Worm (Caenorhabditis elegans) whole organism, young adult: Measurements from ENCODE around the gene C36B7.3.
A peak's percentile ranks its signal among the peaks of the same experiment; 100 is the strongest.

ENCODE experiments used
- F23B12.7 ChIP-seq: sonication (generic microtip); optimal IDR thresholded peaks from 2 replicates; lab custom pipeline; 2017; ENCODE audit warnings: missing genetic modification characterization, mild to moderate bottlenecking, missing compliant biosample characterization, antibody characterized with exemption, moderate library complexity; ENCODE audit not compliant: insufficient read depth
- F33H1.4 ChIP-seq: fragments of 200-800 bp; sonication (Bioruptor generic); IDR thresholded peaks from 2 replicates; pipeline ENCODE4 v1.3.6; 2022; ENCODE audit warnings: missing genetic modification reagents, missing genetic modification characterization, missing compliant biosample characterization
- K12H6.12 ChIP-seq: fragments of 200-800 bp; sonication (Bioruptor generic); optimal IDR thresholded peaks from 2 replicates; lab custom pipeline; 2018; ENCODE audit warnings: mild to moderate bottlenecking, missing genetic modification characterization, missing compliant biosample characterization
- Y56A3A.18 ChIP-seq: fragments of 200-800 bp; sonication (Bioruptor generic); IDR thresholded peaks from 2 replicates; pipeline ENCODE4 v1.3.6; 2022; ENCODE audit warnings: missing genetic modification reagents, missing genetic modification characterization, missing compliant biosample characterization
- Y67H2A.10 ChIP-seq: fragments of 200-800 bp; sonication (Bioruptor generic); conservative IDR thresholded peaks from 2 replicates; pipeline ENCODE4 v1.3.6; 2022; ENCODE audit warnings: missing genetic modification reagents, missing genetic modification characterization, missing compliant biosample characterization
- Y79H2A.3 ChIP-seq: fragments of 200-800 bp; sonication (Bioruptor generic); conservative IDR thresholded peaks from 2 replicates; pipeline ENCODE4 v1.3.6; 2022; ENCODE audit warnings: missing genetic modification reagents, missing genetic modification characterization, missing compliant biosample characterization
- Y95B8A.8 ChIP-seq: fragments of 200-800 bp; sonication (Bioruptor generic); IDR thresholded peaks from 2 replicates; pipeline ENCODE4 v1.3.6; 2022; ENCODE audit warnings: missing genetic modification reagents, missing genetic modification characterization, missing compliant biosample characterization
- ZK185.1 ChIP-seq: sonication (generic microtip); optimal IDR thresholded peaks from 2 replicates; lab custom pipeline; 2016; ENCODE audit warnings: mild to moderate bottlenecking, missing genetic modification characterization, missing compliant biosample characterization; ENCODE audit not compliant: poor library complexity, severe bottlenecking
- akir-1 ChIP-seq: fragments of 200-800 bp; sonication (Bioruptor generic); optimal IDR thresholded peaks from 2 replicates; lab custom pipeline; 2018; ENCODE audit warnings: mild to moderate bottlenecking, missing genetic modification characterization, moderate library complexity, missing compliant biosample characterization
- atf-7 ChIP-seq: sonication (generic microtip); optimal IDR thresholded peaks from 2 replicates; lab custom pipeline; 2017; ENCODE audit warnings: mild to moderate bottlenecking, missing genetic modification characterization, missing compliant biosample characterization
- attf-5 ChIP-seq: fragments of 200-800 bp; sonication (Bioruptor generic); optimal IDR thresholded peaks from 2 replicates; lab custom pipeline; 2018; ENCODE audit warnings: mild to moderate bottlenecking, missing genetic modification characterization, missing compliant biosample characterization
- bed-1 ChIP-seq: fragments of 200-800 bp; sonication (Bioruptor generic); IDR thresholded peaks from 2 replicates; pipeline ENCODE4 v1.3.6; 2022; ENCODE audit warnings: missing genetic modification reagents, missing genetic modification characterization, missing compliant biosample characterization
- bed-2 ChIP-seq: fragments of 200-800 bp; sonication (Bioruptor generic); IDR thresholded peaks from 2 replicates; pipeline ENCODE4 v1.3.6; 2022; ENCODE audit warnings: missing genetic modification reagents, missing genetic modification characterization, missing compliant biosample characterization
- ceh-40 ChIP-seq: fragments of 200-800 bp; sonication (Bioruptor generic); IDR thresholded peaks from 2 replicates; pipeline ENCODE4 v1.3.6; 2022; ENCODE audit warnings: missing genetic modification characterization, missing compliant biosample characterization
- ceh-79 ChIP-seq: sonication (generic microtip); optimal IDR thresholded peaks from 2 replicates; lab custom pipeline; 2017; ENCODE audit warnings: mild to moderate bottlenecking, missing genetic modification characterization, missing compliant biosample characterization
- dpff-1 ChIP-seq: sonication (generic microtip); optimal IDR thresholded peaks from 2 replicates; lab custom pipeline; 2017; ENCODE audit warnings: mild to moderate bottlenecking, missing genetic modification characterization, missing compliant biosample characterization
- hlh-12 ChIP-seq: sonication (generic microtip); optimal IDR thresholded peaks from 2 replicates; lab custom pipeline; 2016; ENCODE audit warnings: missing genetic modification characterization, missing compliant biosample characterization
- hlh-26 ChIP-seq: fragments of 200-800 bp; sonication (Bioruptor generic); conservative IDR thresholded peaks from 2 replicates; pipeline ENCODE4 v1.3.6; 2022; ENCODE audit warnings: missing genetic modification reagents, missing genetic modification characterization, missing compliant biosample characterization
- lin-54 ChIP-seq: fragments of 200-800 bp; sonication (Bioruptor generic); optimal IDR thresholded peaks from 2 replicates; lab custom pipeline; 2018; ENCODE audit warnings: mild to moderate bottlenecking, missing genetic modification characterization, missing compliant biosample characterization
- madf-10 ChIP-seq: sonication (generic microtip); optimal IDR thresholded peaks from 2 replicates; lab custom pipeline; 2016; ENCODE audit warnings: mild to moderate bottlenecking, missing genetic modification characterization, missing compliant biosample characterization
- madf-8 ChIP-seq: fragments of 200-800 bp; sonication (Bioruptor generic); conservative IDR thresholded peaks from 2 replicates; pipeline ENCODE4 v1.3.6; 2022; ENCODE audit warnings: missing genetic modification reagents, missing genetic modification characterization, missing compliant biosample characterization
- mel-28 ChIP-seq: sonication (generic microtip); optimal IDR thresholded peaks from 2 replicates; lab custom pipeline; 2016; ENCODE audit warnings: borderline replicate concordance, mild to moderate bottlenecking, missing genetic modification characterization, missing compliant biosample characterization
- nhr-179 ChIP-seq: sonication (generic microtip); optimal IDR thresholded peaks from 2 replicates; lab custom pipeline; 2016; ENCODE audit warnings: mild to moderate bottlenecking, missing genetic modification characterization, missing compliant biosample characterization
- nhr-80 ChIP-seq: sonication (generic microtip); optimal IDR thresholded peaks from 2 replicates; lab custom pipeline; 2016; ENCODE audit warnings: missing genetic modification characterization, missing compliant biosample characterization
- pha-4 ChIP-seq: fragments of 150-350 bp; sonication (generic microtip); optimal IDR thresholded peaks from 2 replicates; lab custom pipeline; 2014; ENCODE audit warnings: missing biosample characterization, missing genetic modification reagents, missing genetic modification characterization
- snpc-1.3 ChIP-seq: sonication (generic microtip); optimal IDR thresholded peaks from 2 replicates; lab custom pipeline; 2017; ENCODE audit warnings: missing genetic modification characterization, mild to moderate bottlenecking, missing compliant biosample characterization, antibody characterized with exemption, moderate library complexity, missing genotype, missing genetic modification reagents; ENCODE audit not compliant: insufficient read depth
- zim-3 ChIP-seq: sonication (generic microtip); optimal IDR thresholded peaks from 2 replicates; lab custom pipeline; 2017; ENCODE audit warnings: mild to moderate bottlenecking, missing genetic modification characterization, moderate library complexity, missing compliant biosample characterization
- ztf-22 ChIP-seq: fragments of 200-800 bp; sonication (Bioruptor generic); optimal IDR thresholded peaks from 2 replicates; lab custom pipeline; 2018; ENCODE audit warnings: mild to moderate bottlenecking, missing genetic modification characterization, moderate library complexity, missing compliant biosample characterization
- ztf-6 ChIP-seq: fragments of 200-800 bp; sonication (Bioruptor generic); IDR thresholded peaks from 2 replicates; pipeline ENCODE4 v1.3.6; 2022; ENCODE audit warnings: missing genetic modification reagents, missing genetic modification characterization, missing compliant biosample characterization

C36B7.3 gene

DNA sequence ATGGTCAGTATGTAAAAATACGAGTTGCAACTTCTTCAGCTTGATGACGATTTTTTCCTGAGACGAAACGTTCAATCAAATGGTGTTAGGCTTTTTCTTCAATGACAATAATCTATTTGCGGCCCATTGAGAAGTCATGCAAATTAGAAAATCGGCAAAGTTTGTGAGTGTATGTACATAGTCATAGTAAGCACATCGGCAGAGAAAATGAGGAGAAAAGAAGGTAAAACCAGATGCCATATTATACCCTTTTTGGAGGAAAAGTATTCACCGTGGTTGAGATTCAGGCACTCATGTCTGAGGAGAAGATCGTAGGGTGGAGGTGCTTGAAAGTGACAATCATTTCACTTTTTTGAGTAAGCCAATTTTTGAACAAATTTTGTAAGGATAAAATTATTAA, 5.2 kb upstream of the C36B7.3 start, which contains the start of gene C36B7.5:
Gene C36B7.5, minus strand, starts transcription at position 101 of the 400 bp plus-strand sequence.
- TF ChIP-seq K12H6.12 (tag; lab: Kevin White, UChicago) (no peak), hlh-12 (tag; lab: Kevin White, UChicago) (no peak), F33H1.4 (GFP tag; lab: Robert Waterston, UW) (no peak), Y67H2A.10 (GFP tag; lab: Robert Waterston, UW) (no peak), lin-54 (GFP tag; lab: Kevin White, UChicago) (no peak), atf-7 (no peak), ceh-79 (tag; lab: Kevin White, UChicago) (no peak), nhr-179 (tag; lab: Kevin White, UChicago) (no peak), F23B12.7 (tag; lab: Kevin White, UChicago) (no peak), zim-3 (tag; lab: Kevin White, UChicago) (no peak), dpff-1 (no peak), bed-1 (GFP tag; lab: Robert Waterston, UW) (no peak), ceh-40 (GFP tag; lab: Robert Waterston, UW) (no peak), hlh-26 (GFP tag; lab: Robert Waterston, UW) (no peak), pha-4 (tag; lab: Kevin White, UChicago) (no peak), bed-2 (no peak)

DNA sequence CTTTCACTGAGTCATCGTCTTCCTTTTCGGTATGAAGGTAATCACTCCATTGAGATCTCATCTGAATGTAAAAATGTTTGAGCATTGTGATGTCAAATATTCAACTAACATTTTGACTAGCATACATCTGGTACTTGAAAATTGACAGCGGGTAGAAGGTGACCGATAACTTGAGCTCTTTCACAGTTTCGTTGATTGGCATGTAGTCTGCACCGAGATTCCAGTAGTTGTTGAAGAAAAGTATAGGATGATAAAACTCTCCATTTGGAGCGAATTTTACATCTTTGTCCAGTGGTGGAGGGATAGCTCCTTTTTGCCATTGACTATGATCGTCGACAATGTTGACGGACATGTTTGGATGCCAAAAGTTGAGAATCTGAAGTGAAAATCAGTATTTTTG, 2.5 kb upstream of the C36B7.3 start:
- no peak for TF ChIP-seq mel-28 (tag; lab: Kevin White, UChicago)

DNA sequence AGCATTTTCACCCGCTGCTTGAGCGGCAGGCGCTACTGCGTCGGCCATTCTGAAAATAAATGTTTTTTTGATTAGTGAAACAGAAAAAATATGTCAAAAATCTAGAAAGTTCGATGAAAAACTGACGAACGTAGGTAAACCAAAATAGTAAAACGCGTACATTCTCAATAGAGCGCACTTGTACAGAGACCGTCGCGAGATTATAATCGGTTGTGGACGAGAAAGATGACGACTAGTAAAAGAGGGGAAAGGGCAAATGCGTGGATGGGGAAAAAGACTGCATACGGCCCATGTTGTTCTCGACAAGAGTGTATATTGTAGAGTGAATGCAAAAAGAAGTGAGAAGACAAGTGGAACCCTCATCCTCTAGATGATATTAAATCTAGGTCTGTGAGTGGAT, 1.3 kb upstream of the C36B7.3 start, which contains the start of gene C36B7.6:
Gene C36B7.6, minus strand, starts transcription at position 49 of the 400 bp plus-strand sequence.
- TF ChIP-seq madf-8 (no peak), Y56A3A.18 (no peak), nhr-80 (tag; lab: Kevin White, UChicago) (peak; percentile 58), attf-5 (GFP tag; lab: Kevin White, UChicago) (peak; percentile 27), Y95B8A.8 (no peak), ztf-6 (GFP tag; lab: Robert Waterston, UW) (no peak)

DNA sequence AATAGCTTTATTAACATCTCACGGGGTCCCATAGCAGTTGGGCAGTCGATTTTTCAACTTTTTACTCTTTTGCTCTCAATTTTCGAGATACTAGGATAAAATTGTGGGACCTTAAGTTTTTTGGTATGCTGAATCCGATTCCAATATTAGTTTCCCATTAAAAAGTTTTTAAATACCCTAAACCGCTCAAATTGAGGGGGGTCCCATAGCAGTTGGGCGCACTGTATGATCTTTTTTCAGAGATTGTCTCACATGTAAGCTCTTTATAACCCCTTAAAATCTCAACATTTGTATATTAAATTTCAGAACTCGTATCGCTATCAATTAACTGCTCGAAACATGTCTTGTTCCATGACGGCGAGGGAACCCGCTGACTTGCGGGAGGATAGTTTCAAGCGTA, 4.5 kb downstream of the C36B7.3 start, which contains the start of gene C36B7.2:
Gene C36B7.2, plus strand, starts transcription at position 301 of the 400 bp plus-strand sequence.
- TF ChIP-seq attf-5 (GFP tag; lab: Kevin White, UChicago) = no peak
- TF ChIP-seq, all 124 proteins: peak for 0

DNA sequence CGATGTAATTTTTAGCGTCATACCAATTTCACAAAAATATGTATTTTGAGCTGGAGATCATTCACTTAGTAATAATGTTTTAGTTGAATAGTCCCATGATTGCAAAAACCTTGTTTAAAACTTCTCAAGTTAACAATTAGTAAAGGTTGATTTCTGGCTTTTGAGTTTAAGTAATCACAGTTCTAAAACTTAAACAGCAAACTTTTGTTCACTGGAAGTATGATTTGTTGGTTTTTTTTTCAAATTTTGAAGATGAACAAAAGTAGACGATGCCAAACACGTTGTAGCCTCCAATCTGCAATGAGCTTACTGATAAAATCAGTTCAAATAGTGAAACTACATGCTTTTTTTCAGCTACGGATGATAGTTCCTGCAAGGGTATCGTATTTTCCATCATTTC, 11.0 kb downstream of the C36B7.3 start, which contains the start of gene C36B7.1:
Gene C36B7.1, plus strand, starts transcription at position 301 of the 400 bp plus-strand sequence.
- TF ChIP-seq ZK185.1 (tag; lab: Kevin White, UChicago) (no peak), Y95B8A.8 (no peak), snpc-1.3 (tag; lab: Kevin White, UChicago) (no peak)

DNA sequence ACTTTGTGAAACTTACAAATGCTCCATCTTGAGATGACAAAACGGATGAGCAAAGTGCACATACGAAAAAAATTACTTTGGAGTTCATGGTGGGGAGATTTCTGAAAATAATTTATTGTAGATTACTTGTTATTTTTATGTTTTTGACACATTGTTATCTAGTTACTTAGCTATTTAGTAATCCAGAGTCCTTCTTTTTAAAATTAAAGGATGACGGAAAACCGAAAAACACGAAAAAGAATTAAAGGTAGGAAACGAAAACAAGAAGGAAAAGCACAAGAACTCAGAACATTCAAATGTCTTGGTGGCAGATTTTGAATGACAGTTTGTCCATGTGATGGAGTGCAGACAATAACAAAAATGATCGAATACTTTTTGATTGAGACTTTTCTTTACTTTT, 15.3 kb downstream of the C36B7.3 start, which contains the start of gene hen-1:
Gene hen-1, minus strand, starts transcription at position 101 of the 400 bp plus-strand sequence.
- TF ChIP-seq Y95B8A.8 (no peak), Y79H2A.3 (GFP tag; lab: Robert Waterston, UW) (no peak)

DNA sequence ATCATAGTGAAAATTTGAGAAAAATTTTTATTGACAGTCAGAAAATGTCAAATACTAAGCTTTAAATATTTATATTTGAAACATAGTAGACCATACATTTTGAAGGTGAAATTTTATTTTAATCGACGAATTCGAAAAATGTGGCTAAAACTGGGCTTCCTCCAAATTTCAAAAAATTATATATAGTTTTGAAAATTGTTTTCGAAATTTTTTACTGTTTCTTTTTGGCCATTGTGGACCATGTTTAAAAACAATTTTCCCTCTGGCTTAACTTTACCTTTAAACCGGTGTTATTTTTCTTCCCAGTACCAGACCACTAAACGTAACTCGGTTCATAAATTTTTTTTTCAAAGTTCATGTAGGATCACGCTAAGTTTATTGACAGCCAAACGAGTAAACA, 21.1 kb downstream of the C36B7.3 start:
- TF ChIP-seq madf-10 = no peak
- no peak for TF ChIP-seq akir-1 (GFP tag; lab: Kevin White, UChicago)
- no peak for TF ChIP-seq bed-1 (GFP tag; lab: Robert Waterston, UW)
- no peak for TF ChIP-seq ztf-22 (GFP tag; lab: Kevin White, UChicago)
